Worm (Caenorhabditis elegans): ENCODE results near the gene tat-6.

tat-6 gene

DNA sequence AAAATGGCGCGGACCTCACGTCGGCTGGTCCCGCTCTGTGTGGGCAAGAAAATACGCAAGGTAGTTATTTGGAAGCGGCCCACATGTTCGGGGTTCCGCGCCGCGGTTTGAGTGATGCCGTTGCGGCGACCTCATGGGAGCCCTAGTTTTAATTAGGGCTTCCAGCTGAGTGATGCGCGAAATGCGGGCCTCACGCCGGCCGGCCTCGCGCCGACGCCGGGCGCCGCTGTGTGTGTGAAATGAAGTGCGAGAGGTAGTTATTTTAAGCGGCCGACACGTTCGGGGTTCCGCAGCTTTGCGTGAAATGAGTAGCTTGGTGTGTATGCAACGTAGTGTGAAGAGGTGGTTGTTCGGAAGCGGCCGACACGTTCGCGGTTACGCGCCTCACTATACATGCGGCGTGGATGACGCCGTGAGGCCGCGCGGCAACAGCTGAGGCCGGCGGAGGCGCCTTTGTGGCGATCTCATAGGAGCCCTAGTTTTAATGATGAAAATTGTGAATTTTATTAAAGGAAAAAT is 21.1 kb downstream of the tat-6 start:
- no peak for TF ChIP-seq nhr-23 (tag; optimal IDR thresholded peaks at IDR 0.05)
- no peak for TF ChIP-seq unc-55 (GFP tag; optimal IDR thresholded peaks at IDR 0.05)

DNA sequence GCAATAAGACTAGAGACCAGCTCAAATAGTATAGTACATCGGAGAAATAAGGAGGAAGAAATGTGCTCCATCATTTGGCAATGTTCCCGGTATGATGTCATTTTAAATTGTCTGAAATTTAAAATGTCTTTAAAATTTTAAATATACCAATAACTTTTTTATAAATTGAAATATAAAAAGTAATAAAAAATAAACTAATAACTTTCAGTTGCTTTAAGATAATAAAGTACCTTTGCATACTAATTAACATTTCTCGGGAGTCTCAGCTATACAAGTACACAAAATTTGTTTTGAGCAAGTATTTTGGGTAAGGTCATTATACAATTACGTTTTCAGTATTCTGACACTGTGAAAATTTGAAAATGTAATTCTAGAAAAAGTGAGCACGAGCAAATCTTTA is 23.0 kb downstream of the tat-6 start, which contains the start of gene srab-6:
TSS of gene srab-6 (minus strand) at position 101 of the 400 bp plus-strand sequence.
- TF ChIP-seq unc-39 (tag; optimal IDR thresholded peaks at IDR 0.05) (no peak), sma-3 (GFP tag; optimal IDR thresholded peaks at IDR 0.05) (no peak), lin-13 (GFP tag; optimal IDR thresholded peaks at IDR 0.05) (no peak), egl-27 (tag; optimal IDR thresholded peaks at IDR 0.05) (no peak), fos-1 (tag; optimal IDR thresholded peaks at IDR 0.05) (no peak), gmeb-1 (tag; optimal IDR thresholded peaks at IDR 0.05) (no peak), lin-11 (tag; optimal IDR thresholded peaks at IDR 0.05) (no peak), Y55F3AM.14 (GFP tag; optimal IDR thresholded peaks at IDR 0.05) (no peak), alr-1 (tag; optimal IDR thresholded peaks at IDR 0.05) (no peak), nhr-21 (tag; optimal IDR thresholded peaks at IDR 0.05) (no peak), zag-1 (tag; optimal IDR thresholded peaks at IDR 0.05) (no peak), ama-1 (optimal IDR thresholded peaks at IDR 0.05) (no peak), lsy-2 (tag; optimal IDR thresholded peaks at IDR 0.05) (no peak), blmp-1 (tag; optimal IDR thresholded peaks at IDR 0.05; ENCODE audit: insufficient read depth) (no peak), unc-62 (GFP tag; optimal IDR thresholded peaks at IDR 0.05) (no peak), mdl-1 (tag; optimal IDR thresholded peaks at IDR 0.05) (no peak), mab-5 (tag; optimal IDR thresholded peaks at IDR 0.05) (no peak), crh-2 (tag; optimal IDR thresholded peaks at IDR 0.05) (no peak), nhr-77 (tag; optimal IDR thresholded peaks at IDR 0.05) (no peak)

DNA sequence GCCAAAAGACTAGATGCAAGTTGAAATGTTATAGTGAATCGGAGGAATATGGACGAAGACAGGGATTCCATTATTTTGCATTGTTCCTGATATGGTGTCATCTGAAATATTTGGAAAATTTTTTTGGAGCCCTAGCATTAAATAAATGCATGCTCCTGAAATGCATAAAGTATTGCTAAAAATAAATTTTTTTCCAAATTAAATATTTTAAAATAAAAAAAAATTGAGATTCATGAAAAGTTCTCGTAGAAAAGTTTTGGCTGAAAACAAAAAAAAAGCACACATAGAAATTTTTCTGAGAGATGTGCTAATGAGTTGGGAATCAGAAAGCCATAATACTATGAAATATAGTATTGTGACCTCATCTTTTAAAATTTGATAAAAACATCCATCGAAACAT is 26.2 kb downstream of the tat-6 start, which contains the start of gene srab-7:
TSS of gene srab-7 (minus strand) at position 101 of the 400 bp plus-strand sequence.
- TF ChIP-seq nhr-6 (tag; optimal IDR thresholded peaks at IDR 0.05) (no peak), mdl-1 (tag; optimal IDR thresholded peaks at IDR 0.05) (no peak), R02D3.7 (tag; optimal IDR thresholded peaks at IDR 0.05) (no peak), sma-9 (GFP tag; optimal IDR thresholded peaks at IDR 0.05) (no peak), sma-9 (tag; optimal IDR thresholded peaks at IDR 0.05) (no peak)

DNA sequence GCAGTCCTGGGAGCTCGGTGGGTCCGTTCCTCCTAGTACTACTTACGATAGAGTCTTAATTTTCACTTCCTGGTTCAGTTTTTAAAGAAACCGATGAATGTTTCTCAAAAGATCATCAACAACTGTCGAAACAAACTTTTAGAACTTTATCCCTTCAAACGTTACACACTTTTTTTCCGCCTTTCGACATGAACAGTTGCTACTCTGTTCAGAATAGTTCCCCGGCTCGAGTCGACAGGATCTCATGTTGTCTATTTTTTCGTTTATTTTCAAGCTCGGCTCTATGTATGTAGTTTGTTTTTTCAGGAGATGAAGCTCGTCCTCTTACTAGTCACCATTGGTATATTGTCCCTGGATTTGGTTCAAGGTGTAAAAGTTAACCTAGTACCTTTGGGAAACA is 27.9 kb downstream of the tat-6 start, which contains the start of gene exh-1:
TSS of gene exh-1 (plus strand) at position 301 of the 400 bp plus-strand sequence.
- TF ChIP-seq ztf-4 (tag; optimal IDR thresholded peaks at IDR 0.05) = no peak
- TF ChIP-seq Y55F3AM.14 (GFP tag; optimal IDR thresholded peaks at IDR 0.05) = no peak
- no peak for TF ChIP-seq unc-62 (GFP tag; optimal IDR thresholded peaks at IDR 0.05)
- no peak for TF ChIP-seq lin-11 (tag; optimal IDR thresholded peaks at IDR 0.05)
- TF ChIP-seq ztf-1 (GFP tag; conservative IDR thresholded peaks at IDR 0.05) = no peak
- TF ChIP-seq mdl-1 (tag; optimal IDR thresholded peaks at IDR 0.05) = no peak
- no peak for TF ChIP-seq unc-39 (tag; optimal IDR thresholded peaks at IDR 0.05)
- no peak for TF ChIP-seq ZK546.5 (tag; optimal IDR thresholded peaks at IDR 0.05)
- TF ChIP-seq elt-1 (tag; optimal IDR thresholded peaks at IDR 0.05) = no peak

DNA sequence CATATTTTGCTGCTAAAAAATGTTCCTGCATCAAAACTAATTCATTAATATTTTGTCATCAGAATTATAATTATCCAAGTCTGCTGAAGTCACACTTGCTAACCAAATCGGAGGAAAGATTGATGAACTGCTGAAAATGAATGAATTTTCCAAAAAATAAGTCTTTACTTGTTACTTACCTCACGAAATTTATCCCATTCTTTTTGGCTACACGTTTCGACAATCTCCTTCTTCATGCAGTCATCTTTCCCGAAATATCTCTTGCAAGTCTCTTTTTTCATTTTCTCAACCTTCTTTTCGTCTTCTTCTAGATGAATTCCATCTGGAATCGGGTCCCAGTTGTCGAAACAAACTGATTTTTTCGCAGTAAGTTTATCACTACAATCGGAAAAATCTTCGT is 29.5 kb downstream of the tat-6 start:
- TF ChIP-seq mbf-1 (tag; optimal IDR thresholded peaks at IDR 0.05) (no peak), nhr-12 (tag; optimal IDR thresholded peaks at IDR 0.05) (no peak), mab-5 (tag; optimal IDR thresholded peaks at IDR 0.05) (no peak), sma-3 (GFP tag; optimal IDR thresholded peaks at IDR 0.05) (no peak), ZK546.5 (tag; optimal IDR thresholded peaks at IDR 0.05) (no peak), unc-39 (tag; optimal IDR thresholded peaks at IDR 0.05) (no peak), egl-27 (tag; optimal IDR thresholded peaks at IDR 0.05) (no peak), ama-1 (optimal IDR thresholded peaks at IDR 0.05) (no peak), Y55F3AM.14 (GFP tag; optimal IDR thresholded peaks at IDR 0.05) (no peak), alr-1 (tag; optimal IDR thresholded peaks at IDR 0.05) (no peak), gmeb-1 (tag; optimal IDR thresholded peaks at IDR 0.05) (no peak), nhr-25 (tag; optimal IDR thresholded peaks at IDR 0.05) (no peak), unc-62 (GFP tag; optimal IDR thresholded peaks at IDR 0.05) (no peak), nhr-11 (tag; optimal IDR thresholded peaks at IDR 0.05) (no peak), ztf-4 (tag; optimal IDR thresholded peaks at IDR 0.05) (no peak), nhr-77 (tag; optimal IDR thresholded peaks at IDR 0.05) (no peak)

All from whole organism, L2 larva.